Fruit fly (Drosophila melanogaster): Measurements from ENCODE around the gene CG32712.

DNA sequence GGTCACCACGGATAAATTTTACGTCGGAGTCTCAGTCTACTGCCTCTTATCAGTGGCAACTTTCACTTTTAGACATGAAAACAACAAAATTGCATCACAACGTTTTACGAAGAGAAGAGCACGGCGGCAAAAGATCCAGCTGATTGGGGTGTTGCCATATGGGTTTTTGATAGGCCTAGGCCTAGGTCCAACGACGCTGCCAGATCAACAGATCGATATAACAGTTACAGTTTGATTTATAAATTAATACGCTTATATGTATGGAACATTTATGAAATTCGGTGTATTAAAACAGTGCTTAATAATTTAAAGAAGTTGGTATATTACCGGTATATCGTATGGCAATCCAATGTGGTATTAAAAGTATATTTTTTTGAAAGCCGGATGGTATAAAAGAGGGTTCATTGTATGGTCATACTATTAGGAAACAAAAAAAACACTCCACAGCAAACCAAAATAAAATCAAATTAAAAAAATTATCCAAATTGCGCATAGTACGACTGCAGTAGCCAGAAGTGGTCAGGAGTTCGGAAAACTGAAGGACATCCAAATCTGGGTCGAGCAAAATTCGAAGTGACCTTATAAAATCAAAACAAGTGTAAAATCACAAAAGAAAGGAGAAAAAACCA lies 3.2 kb upstream of the CG32712 start, which contains the start of gene CG1440:
- TF ChIP-seq Dfd (GFP tag; optimal IDR thresholded peaks at IDR 0.05) = no peak
- no peak for TF ChIP-seq woc (GFP tag; optimal IDR thresholded peaks at IDR 0.05)
- TF ChIP-seq psq (GFP tag; optimal IDR thresholded peaks at IDR 0.05) = no peak
- TF ChIP-seq sv (GFP tag; optimal IDR thresholded peaks at IDR 0.05) = peak; percentile 6
- no peak for TF ChIP-seq pan (optimal IDR thresholded peaks at IDR 0.05)
- no peak for TF ChIP-seq sage (GFP tag; optimal IDR thresholded peaks at IDR 0.05)
- TF ChIP-seq br (GFP tag; optimal IDR thresholded peaks at IDR 0.05) = no peak
- no peak for TF ChIP-seq Hr78 (GFP tag; optimal IDR thresholded peaks at IDR 0.05)
- TF ChIP-seq fru (GFP tag; optimal IDR thresholded peaks at IDR 0.05) = no peak
- no peak for TF ChIP-seq Hr83 (GFP tag; optimal IDR thresholded peaks at IDR 0.05; ENCODE audit: poor library complexity, severe bottlenecking)
- no peak for TF ChIP-seq jim (GFP tag; optimal IDR thresholded peaks at IDR 0.05)
- peak; percentile 20 for TF ChIP-seq CG9705 (GFP tag; optimal IDR thresholded peaks at IDR 0.05)
- TF ChIP-seq OdsH (GFP tag; optimal IDR thresholded peaks at IDR 0.05) = no peak

Data from whole organism, wandering third instar larva.